Fruit fly (Drosophila melanogaster) whole organism, embryonic: ENCODE data around the gene mRpL12.
A peak's percentile ranks its signal among the peaks of the same experiment; 100 is the strongest.

Experiments
- Abd-B ChIP-seq: fragments of 200-800 bp; sonication (Bioruptor generic); optimal IDR thresholded peaks from 2 replicates; lab custom pipeline; 2018; ENCODE audit warnings: missing biosample characterization, mild to moderate bottlenecking, missing genetic modification characterization, moderate library complexity
- Bteb2 ChIP-seq: fragments of 200-800 bp; sonication (Bioruptor generic); optimal IDR thresholded peaks from 2 replicates; lab custom pipeline; 2016; ENCODE audit warnings: missing biosample characterization, missing genetic modification characterization
- CG11093 ChIP-seq: fragments of 200-800 bp; sonication (Bioruptor generic); IDR thresholded peaks from 3 replicates; pipeline ENCODE4 v1.3.6; 2022; ENCODE audit warnings: missing biosample characterization, missing genetic modification characterization
- CG11723 ChIP-seq: fragments of 200-800 bp; sonication (Bioruptor generic); optimal IDR thresholded peaks from 2 replicates; lab custom pipeline; 2017; ENCODE audit warnings: missing biosample characterization, mild to moderate bottlenecking, missing genetic modification characterization
- CG12769 ChIP-seq: fragments of 200-800 bp; sonication (Bioruptor generic); optimal IDR thresholded peaks from 2 replicates; lab custom pipeline; 2019; ENCODE audit warnings: missing biosample characterization, mild to moderate bottlenecking, missing genetic modification characterization, moderate library complexity
- CG14860 ChIP-seq: fragments of 200-800 bp; sonication (Bioruptor generic); IDR thresholded peaks from 3 replicates; pipeline ENCODE4 v1.3.6; 2022; ENCODE audit warnings: missing biosample characterization, missing genetic modification characterization; ENCODE audit not compliant: partially characterized antibody
- CG15696 ChIP-seq: fragments of 200-800 bp; sonication (Bioruptor generic); optimal IDR thresholded peaks from 2 replicates; lab custom pipeline; 2019; ENCODE audit warnings: missing biosample characterization, mild to moderate bottlenecking, missing genetic modification characterization, moderate library complexity
- CG1647 ChIP-seq: fragments of 200-800 bp; sonication (Bioruptor generic); optimal IDR thresholded peaks from 3 replicates; lab custom pipeline; 2016; ENCODE audit warnings: missing biosample characterization, missing genetic modification characterization
- CG16863 ChIP-seq: fragments of 200-800 bp; sonication (Bioruptor generic); optimal IDR thresholded peaks from 3 replicates; lab custom pipeline; 2016; ENCODE audit warnings: missing biosample characterization, missing genetic modification characterization
- CG1832 ChIP-seq: fragments of 200-800 bp; sonication (Bioruptor generic); optimal IDR thresholded peaks from 2 replicates; lab custom pipeline; 2017; ENCODE audit warnings: missing biosample characterization, mild to moderate bottlenecking, missing genetic modification characterization, inconsistent platforms
- CG18476 ChIP-seq: fragments of 200-800 bp; sonication (Bioruptor generic); optimal IDR thresholded peaks from 2 replicates; lab custom pipeline; 2016; ENCODE audit warnings: missing biosample characterization, mild to moderate bottlenecking, missing genetic modification characterization
- CG2202 ChIP-seq: fragments of 200-800 bp; sonication (Bioruptor generic); optimal IDR thresholded peaks from 2 replicates; lab custom pipeline; 2018; ENCODE audit warnings: missing biosample characterization, mild to moderate bottlenecking, missing genetic modification characterization
- CG3065 ChIP-seq: fragments of 200-800 bp; sonication (Bioruptor generic); optimal IDR thresholded peaks from 2 replicates; lab custom pipeline; 2016; ENCODE audit warnings: missing biosample characterization, missing genetic modification characterization
- CG33213 ChIP-seq: fragments of 200-800 bp; sonication (Bioruptor generic); optimal IDR thresholded peaks from 3 replicates; lab custom pipeline; 2016; ENCODE audit warnings: missing biosample characterization, missing genetic modification characterization
- CG33557 ChIP-seq: fragments of 200-800 bp; sonication (Bioruptor generic); optimal IDR thresholded peaks from 2 replicates; lab custom pipeline; 2019; ENCODE audit warnings: missing biosample characterization, mild to moderate bottlenecking, missing genetic modification characterization, moderate library complexity
- CG34376 ChIP-seq: fragments of 200-800 bp; sonication (Bioruptor generic); optimal IDR thresholded peaks from 2 replicates; lab custom pipeline; 2018; ENCODE audit warnings: missing biosample characterization, mild to moderate bottlenecking, missing genetic modification characterization
- CG4282 ChIP-seq: fragments of 200-800 bp; sonication (Bioruptor generic); optimal IDR thresholded peaks from 2 replicates; lab custom pipeline; 2016; ENCODE audit warnings: missing biosample characterization, missing genetic modification characterization
- CG5180 ChIP-seq: fragments of 200-800 bp; sonication (Bioruptor generic); optimal IDR thresholded peaks from 3 replicates; lab custom pipeline; 2017; ENCODE audit warnings: missing biosample characterization, missing genetic modification characterization, mild to moderate bottlenecking, moderate library complexity, missing genetic modification reagents
- CG6791 ChIP-seq: fragments of 200-800 bp; sonication (Bioruptor generic); IDR thresholded peaks from 3 replicates; pipeline ENCODE4 v1.3.6; 2022; ENCODE audit warnings: missing biosample characterization, missing genetic modification characterization; ENCODE audit not compliant: partially characterized antibody
- CG6813 ChIP-seq: fragments of 200-800 bp; sonication (Bioruptor generic); optimal IDR thresholded peaks from 2 replicates; lab custom pipeline; 2017; ENCODE audit warnings: missing biosample characterization, missing genetic modification characterization, mild to moderate bottlenecking, moderate library complexity, missing genetic modification reagents
- CG7839 ChIP-seq: fragments of 200-800 bp; sonication (Bioruptor generic); optimal IDR thresholded peaks from 3 replicates; lab custom pipeline; 2018; ENCODE audit warnings: missing biosample characterization, mild to moderate bottlenecking, missing genetic modification characterization, moderate library complexity
- CG8765 ChIP-seq: fragments of 200-800 bp; sonication (Bioruptor generic); IDR thresholded peaks from 2 replicates; pipeline ENCODE4 v1.3.6; 2022; ENCODE audit warnings: missing biosample characterization, missing genetic modification characterization
- Camta ChIP-seq: fragments of 200-800 bp; sonication (Bioruptor generic); optimal IDR thresholded peaks from 2 replicates; lab custom pipeline; 2016; ENCODE audit warnings: missing biosample characterization, missing genetic modification characterization
- Drgx ChIP-seq: fragments of 200-800 bp; sonication (Bioruptor generic); IDR thresholded peaks from 2 replicates; pipeline ENCODE4 v1.3.6; 2022; ENCODE audit warnings: missing biosample characterization, missing genetic modification characterization
- Elba2 ChIP-seq: fragments of 200-800 bp; sonication (Bioruptor generic); optimal IDR thresholded peaks from 3 replicates; lab custom pipeline; 2016; ENCODE audit warnings: missing biosample characterization, missing genetic modification characterization
- HLH4C ChIP-seq: fragments of 200-800 bp; sonication (Bioruptor generic); IDR thresholded peaks from 3 replicates; pipeline ENCODE4 v1.3.6; 2022; ENCODE audit warnings: missing biosample characterization, missing genetic modification characterization; ENCODE audit not compliant: partially characterized antibody
- Hr78 ChIP-seq, 2 experiments: fragments of 200-800 bp in 1 of 2; fragments of >200 bp in 1 of 2; sonication (Bioruptor generic) in 1 of 2; optimal IDR thresholded peaks; 2 replicates each; lab custom pipeline; 2017 to 2019; ENCODE audit warnings: missing biosample characterization in 2 of 2, missing genetic modification characterization in 2 of 2, mild to moderate bottlenecking in 1 of 2, moderate library complexity in 1 of 2
- MTF-1 ChIP-seq: fragments of 200-800 bp; sonication (Bioruptor generic); optimal IDR thresholded peaks from 2 replicates; lab custom pipeline; 2018; ENCODE audit warnings: missing biosample characterization, mild to moderate bottlenecking, missing genetic modification characterization, borderline replicate concordance
- NK7.1 ChIP-seq: fragments of 200-800 bp; sonication (Bioruptor generic); optimal IDR thresholded peaks from 3 replicates; lab custom pipeline; 2016; ENCODE audit warnings: missing biosample characterization, missing genetic modification characterization
- NfI ChIP-seq: fragments of 200-800 bp; sonication (Bioruptor generic); optimal IDR thresholded peaks from 3 replicates; lab custom pipeline; 2018; ENCODE audit warnings: missing biosample characterization, mild to moderate bottlenecking, missing genetic modification characterization, moderate library complexity
- Trl ChIP-seq, 3 experiments: fragments of >200 bp in 2 of 3; fragments of 200-800 bp in 1 of 3; sonication (Bioruptor generic) in 1 of 3; optimal IDR thresholded peaks; 2 replicates in 1 of 3; 3 replicates in 2 of 3; lab custom pipeline; 2016 to 2017; ENCODE audit warnings: missing biosample characterization in 1 of 3, missing genetic modification characterization in 1 of 3
- ap ChIP-seq: fragments of 200-800 bp; sonication (Bioruptor generic); IDR thresholded peaks from 2 replicates; pipeline ENCODE4 v1.3.6; 2022; ENCODE audit warnings: missing biosample characterization, missing genetic modification characterization
- ash1 ChIP-seq: fragments of 200-800 bp; sonication (Bioruptor generic); optimal IDR thresholded peaks from 2 replicates; lab custom pipeline; 2018; ENCODE audit warnings: missing biosample characterization, mild to moderate bottlenecking, missing genetic modification characterization
- bigmax ChIP-seq: fragments of 200-800 bp; sonication (Bioruptor generic); optimal IDR thresholded peaks from 2 replicates; lab custom pipeline; 2018; ENCODE audit warnings: missing biosample characterization, mild to moderate bottlenecking, missing genetic modification characterization
- br ChIP-seq: fragments of >200 bp; optimal IDR thresholded peaks from 2 replicates; lab custom pipeline; 2017
- bsh ChIP-seq, 2 experiments: fragments of 200-800 bp; sonication (Bioruptor generic); optimal IDR thresholded peaks; 2 replicates each; lab custom pipeline; 2017 to 2018; ENCODE audit warnings: mild to moderate bottlenecking in 2 of 2, missing biosample characterization in 2 of 2, missing genetic modification characterization in 2 of 2, moderate library complexity in 1 of 2
- btn ChIP-seq: fragments of 200-800 bp; sonication (Bioruptor generic); optimal IDR thresholded peaks from 2 replicates; lab custom pipeline; 2016; ENCODE audit warnings: missing biosample characterization, missing genetic modification characterization
- cwo ChIP-seq: fragments of 200-800 bp; sonication (Bioruptor generic); optimal IDR thresholded peaks from 3 replicates; lab custom pipeline; 2017; ENCODE audit warnings: missing biosample characterization, missing genetic modification characterization, mild to moderate bottlenecking, moderate library complexity, missing genetic modification reagents
- dysf ChIP-seq: fragments of 200-800 bp; sonication (Bioruptor generic); IDR thresholded peaks from 3 replicates; pipeline ENCODE4 v1.3.6; 2022; ENCODE audit warnings: missing biosample characterization, missing genetic modification characterization
- fru ChIP-seq: fragments of >200 bp; optimal IDR thresholded peaks from 2 replicates; lab custom pipeline; 2017
- gce ChIP-seq: fragments of 200-800 bp; sonication (Bioruptor generic); IDR thresholded peaks from 3 replicates; pipeline ENCODE4 v1.3.6; 2022; ENCODE audit warnings: missing biosample characterization, missing genetic modification characterization
- gsb-n ChIP-seq: fragments of 200-800 bp; sonication (Bioruptor generic); optimal IDR thresholded peaks from 3 replicates; lab custom pipeline; 2018; ENCODE audit warnings: missing biosample characterization, mild to moderate bottlenecking, missing genetic modification characterization
- hb ChIP-seq: fragments of 200-800 bp; sonication (Bioruptor generic); IDR thresholded peaks from 3 replicates; pipeline ENCODE4 v1.3.6; 2022; ENCODE audit warnings: missing biosample characterization, missing genetic modification characterization; ENCODE audit not compliant: partially characterized antibody
- nerfin-1 ChIP-seq: fragments of 200-800 bp; sonication (Bioruptor generic); optimal IDR thresholded peaks from 3 replicates; lab custom pipeline; 2019; ENCODE audit warnings: missing biosample characterization, mild to moderate bottlenecking, missing genetic modification characterization, moderate library complexity
- ro ChIP-seq: fragments of 200-800 bp; sonication (Bioruptor generic); IDR thresholded peaks from 2 replicates; pipeline ENCODE4 v1.3.6; 2022; ENCODE audit warnings: missing biosample characterization, missing genetic modification characterization
- sqz ChIP-seq: fragments of 200-800 bp; sonication (Bioruptor generic); optimal IDR thresholded peaks from 3 replicates; lab custom pipeline; 2018; ENCODE audit warnings: missing biosample characterization, mild to moderate bottlenecking, missing genetic modification characterization
- vfl ChIP-seq: fragments of 200-800 bp; sonication (Bioruptor generic); optimal IDR thresholded peaks from 2 replicates; lab custom pipeline; 2016; ENCODE audit warnings: missing biosample characterization, missing genetic modification characterization
- vvl ChIP-seq: fragments of 200-800 bp; sonication (Bioruptor generic); IDR thresholded peaks from 2 replicates; pipeline ENCODE4 v1.3.6; 2022; ENCODE audit warnings: missing biosample characterization, missing genetic modification characterization
- z ChIP-seq: fragments of 200-800 bp; sonication (Bioruptor generic); IDR thresholded peaks from 3 replicates; pipeline ENCODE4 v1.3.6; 2022; ENCODE audit warnings: missing biosample characterization, missing genetic modification characterization
- zfh1 ChIP-seq: fragments of 200-800 bp; sonication (Bioruptor generic); IDR thresholded peaks from 3 replicates; pipeline ENCODE4 v1.3.6; 2022; ENCODE audit warnings: missing biosample characterization, missing genetic modification characterization

Gene mRpL12

dm6 chr3L:8913537-8914108 is 43.0 kb upstream of the mRpL12 start:
- no peak for TF ChIP-seq CG7839 (tag; lab: Kevin White, UChicago)
- TF ChIP-seq CG18476 (GFP tag; lab: Kevin White, UChicago): no peak
- no peak for TF ChIP-seq CG6813 (GFP tag; lab: Kevin White, UChicago)
- no peak for TF ChIP-seq Hr78 (GFP tag; optimal IDR thresholded peaks at IDR 0.05; lab: Kevin White, UChicago)
- no peak for TF ChIP-seq vfl
- TF ChIP-seq NK7.1 (GFP tag; lab: Kevin White, UChicago): no peak
- no peak for TF ChIP-seq MTF-1 (GFP tag; lab: Kevin White, UChicago)
- no peak for TF ChIP-seq CG33557 (GFP tag; lab: Kevin White, UChicago)
- TF ChIP-seq nerfin-1 (tag; lab: Kevin White, UChicago): no peak
- TF ChIP-seq CG15696 (tag; lab: Kevin White, UChicago): no peak
- TF ChIP-seq gsb-n: no peak
- 0 out of 3 replicates have a peak, but pooled peaks have one; percentile 1 for TF ChIP-seq zfh1
- TF ChIP-seq CG14860 (GFP tag; lab: Robert Waterston, UW): no peak
- TF ChIP-seq Drgx (GFP tag; lab: Robert Waterston, UW): peak; percentile 25; the same call in 1 of the 2 replicates
- no peak for TF ChIP-seq ap (GFP tag; lab: Robert Waterston, UW)
- TF ChIP-seq CG34376: no peak
- TF ChIP-seq br: no peak
- TF ChIP-seq CG16863 (GFP tag; lab: Kevin White, UChicago): no peak
- TF ChIP-seq CG1647: no peak
- no peak for TF ChIP-seq ro
- no peak for TF ChIP-seq CG2202 (tag; lab: Kevin White, UChicago)
- no peak for TF ChIP-seq hb (GFP tag; lab: Robert Waterston, UW)
- TF ChIP-seq CG11723 (GFP tag; lab: Kevin White, UChicago): no peak
- peak; percentile 66 for TF ChIP-seq CG12769
- no peak for TF ChIP-seq fru (lab: Kevin White, UChicago)
- peak in 1 of 2 experiments; percentile 51 for TF ChIP-seq bsh (GFP tag; optimal IDR thresholded peaks at IDR 0.05; lab: Kevin White, UChicago)
- no peak for TF ChIP-seq bigmax
- TF ChIP-seq CG8765 (GFP tag; lab: Robert Waterston, UW): no peak
- peak; percentile 29 for TF ChIP-seq CG1832 (GFP tag; lab: Kevin White, UChicago)
- TF ChIP-seq CG11093 (GFP tag; lab: Robert Waterston, UW): no peak
- no peak for TF ChIP-seq sqz (GFP tag; lab: Kevin White, UChicago)
- TF ChIP-seq dysf (GFP tag; lab: Robert Waterston, UW): no peak
- TF ChIP-seq z (GFP tag; lab: Robert Waterston, UW): no peak
- no peak for TF ChIP-seq NfI
- TF ChIP-seq CG6791 (GFP tag; lab: Robert Waterston, UW): no peak
- no peak for TF ChIP-seq Camta (GFP tag; lab: Kevin White, UChicago)
- TF ChIP-seq Bteb2 (GFP tag; lab: Kevin White, UChicago): no peak
- TF ChIP-seq CG3065 (GFP tag; lab: Kevin White, UChicago): no peak
- TF ChIP-seq CG33213 (GFP tag; lab: Kevin White, UChicago): no peak
- TF ChIP-seq Abd-B: no peak
- TF ChIP-seq cwo (GFP tag; lab: Kevin White, UChicago): no peak
- TF ChIP-seq gce (GFP tag; lab: Robert Waterston, UW): no peak
- TF ChIP-seq vvl: no peak
- TF ChIP-seq CG4282: no peak
- no peak for TF ChIP-seq btn (GFP tag; lab: Kevin White, UChicago)
- TF ChIP-seq HLH4C: no peak
- peak; percentile 14 to 37 for TF ChIP-seq Trl (optimal IDR thresholded peaks at IDR 0.05; lab: Kevin White, UChicago)
- TF ChIP-seq Trl (GFP tag; optimal IDR thresholded peaks at IDR 0.05; lab: Kevin White, UChicago): no peak
- no peak for TF ChIP-seq ash1 (GFP tag; lab: Kevin White, UChicago)
- no peak for TF ChIP-seq CG5180 (GFP tag; lab: Kevin White, UChicago)
- TF ChIP-seq Elba2: peak; percentile 85
